Fruit fly (Drosophila melanogaster): ENCODE results near the gene CG6106.

CG6106 gene

DNA sequence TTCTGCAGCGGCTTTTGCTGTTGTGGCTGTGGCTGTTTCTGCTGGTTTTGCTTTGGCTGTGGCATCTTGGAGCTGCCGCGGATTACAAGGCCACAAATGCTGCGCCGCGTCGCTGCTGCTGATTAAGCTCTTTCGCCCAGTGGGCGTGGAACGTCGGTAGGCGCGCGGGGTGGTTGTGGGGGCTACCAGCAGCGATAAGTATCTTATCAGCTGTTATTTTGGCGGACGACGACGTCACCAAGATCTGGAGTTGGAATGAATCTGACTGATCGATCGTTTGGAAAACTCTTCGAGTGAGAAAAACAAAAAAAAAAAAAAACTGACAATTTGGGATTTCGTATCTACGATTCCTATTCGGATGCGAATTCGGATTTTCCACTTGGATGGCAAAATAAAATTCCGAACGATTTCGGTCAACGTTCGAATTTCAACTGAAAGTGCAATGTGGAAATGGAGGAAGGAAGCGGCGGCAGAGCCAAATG lies 45.5 kb downstream of the CG6106 start:
- TF ChIP-seq Ets98B (GFP tag; IDR thresholded peaks at IDR 0.05): 0 out of 2 replicates have a peak, but pooled peaks have one; percentile 31
- peak; percentile 59 for TF ChIP-seq EcR (GFP tag; optimal IDR thresholded peaks at IDR 0.05)
- TF ChIP-seq CG8301 (tag; optimal IDR thresholded peaks at IDR 0.05): no peak

- no peak for TF ChIP-seq CG17806 (tag; optimal IDR thresholded peaks at IDR 0.05)
- TF ChIP-seq CG34367 (tag; optimal IDR thresholded peaks at IDR 0.05): no peak
- TF ChIP-seq CG4496 (GFP tag; IDR thresholded peaks at IDR 0.05): peak; percentile 36; the same call in 1 of the 3 replicates
- TF ChIP-seq CG14655 (GFP tag; optimal IDR thresholded peaks at IDR 0.05): peak; percentile 75
- no peak; the same call in 2 of the 3 replicates for TF ChIP-seq fd96Ca (GFP tag; IDR thresholded peaks at IDR 0.05)
- TF ChIP-seq CG15710 (tag; optimal IDR thresholded peaks at IDR 0.05): peak; percentile 13
- no peak for TF ChIP-seq D1 (tag; optimal IDR thresholded peaks at IDR 0.05)
- peak; percentile 61 for TF ChIP-seq CG12605 (GFP tag; IDR thresholded peaks at IDR 0.05)
- no peak; the same call in 1 of the 2 replicates for TF ChIP-seq Ets98B (GFP tag; IDR thresholded peaks at IDR 0.05)
- TF ChIP-seq CG9948 (tag; optimal IDR thresholded peaks at IDR 0.05): peak; percentile 44
- TF ChIP-seq CG13204 (GFP tag; optimal IDR thresholded peaks at IDR 0.05): no peak
- 0 out of 2 replicates have a peak, but pooled peaks have one; percentile 8 for TF ChIP-seq CG32121 (GFP tag; IDR thresholded peaks at IDR 0.05)
- TF ChIP-seq EcR (GFP tag; optimal IDR thresholded peaks at IDR 0.05): peak; percentile 35
- no peak for TF ChIP-seq rn (GFP tag; IDR thresholded peaks at IDR 0.05)
- peak; percentile 15 for TF ChIP-seq CG8159 (tag; optimal IDR thresholded peaks at IDR 0.05)
- TF ChIP-seq CG10348 (GFP tag; IDR thresholded peaks at IDR 0.05): no peak
- TF ChIP-seq Snoo (tag; optimal IDR thresholded peaks at IDR 0.05): no peak
- TF ChIP-seq CG8301 (tag; optimal IDR thresholded peaks at IDR 0.05): peak; percentile 51
- peak; percentile 6 for TF ChIP-seq gl (tag; optimal IDR thresholded peaks at IDR 0.05)
- no peak for TF ChIP-seq Pif1A (GFP tag; optimal IDR thresholded peaks at IDR 0.05)
- no peak for TF ChIP-seq Pif1B (GFP tag; optimal IDR thresholded peaks at IDR 0.05)
Measured at dm6 chrX:18404632-18405238, 46.1 kb downstream of the CG6106 start.

DNA sequence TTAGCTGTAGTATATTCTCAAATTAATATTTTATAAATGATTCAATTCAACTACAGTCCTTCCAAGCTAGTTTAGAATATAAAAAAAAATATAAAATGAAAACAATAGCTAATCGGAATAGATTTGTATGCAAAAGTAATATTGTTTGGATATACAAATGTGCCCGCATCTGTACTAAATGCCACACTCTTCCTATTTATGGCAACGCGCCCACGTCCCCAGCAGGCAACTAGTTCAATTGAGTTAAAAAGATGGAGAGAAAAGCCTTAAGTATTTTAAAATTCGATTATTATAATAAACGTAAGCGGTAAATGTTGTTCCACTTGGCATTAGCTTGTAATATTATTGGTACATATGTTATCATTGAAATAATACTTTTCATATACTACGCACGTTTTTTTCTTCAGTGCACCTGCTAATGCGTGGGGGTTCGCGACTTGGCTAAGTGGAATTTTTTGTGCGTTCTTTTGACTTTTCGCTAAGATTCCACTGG lies 46.9 kb downstream of the CG6106 start:
- TF ChIP-seq CG10348 (GFP tag; IDR thresholded peaks at IDR 0.05) (peak; percentile 28; the same call in 1 of the 2 replicates), Pif1B (GFP tag; optimal IDR thresholded peaks at IDR 0.05) (peak; percentile 32), D1 (tag; optimal IDR thresholded peaks at IDR 0.05) (no peak), CG8301 (tag; optimal IDR thresholded peaks at IDR 0.05) (peak; percentile 55), CG14655 (GFP tag; optimal IDR thresholded peaks at IDR 0.05) (peak; percentile 71), CG4496 (GFP tag; IDR thresholded peaks at IDR 0.05) (peak; percentile 60; the same call in 2 of the 3 replicates), CG9948 (tag; optimal IDR thresholded peaks at IDR 0.05) (peak; percentile 25), Snoo (tag; optimal IDR thresholded peaks at IDR 0.05) (no peak), CG17806 (tag; optimal IDR thresholded peaks at IDR 0.05) (no peak), CG32121 (GFP tag; IDR thresholded peaks at IDR 0.05) (peak; percentile 67), CG12605 (GFP tag; IDR thresholded peaks at IDR 0.05) (peak; percentile 42; the same call in 1 of the 2 replicates), rn (GFP tag; IDR thresholded peaks at IDR 0.05) (no peak), CG34367 (tag; optimal IDR thresholded peaks at IDR 0.05) (peak; percentile 20), Ets98B (GFP tag; IDR thresholded peaks at IDR 0.05) (peak; percentile 40; the same call in 1 of the 2 replicates), CG15710 (tag; optimal IDR thresholded peaks at IDR 0.05) (no peak), Pif1A (GFP tag; optimal IDR thresholded peaks at IDR 0.05) (peak; percentile 28), gl (tag; optimal IDR thresholded peaks at IDR 0.05) (no peak), CG8159 (tag; optimal IDR thresholded peaks at IDR 0.05) (peak; percentile 38), CG13204 (GFP tag; optimal IDR thresholded peaks at IDR 0.05) (no peak), fd96Ca (GFP tag; IDR thresholded peaks at IDR 0.05) (peak; percentile 62), EcR (GFP tag; optimal IDR thresholded peaks at IDR 0.05) (no peak)

DNA sequence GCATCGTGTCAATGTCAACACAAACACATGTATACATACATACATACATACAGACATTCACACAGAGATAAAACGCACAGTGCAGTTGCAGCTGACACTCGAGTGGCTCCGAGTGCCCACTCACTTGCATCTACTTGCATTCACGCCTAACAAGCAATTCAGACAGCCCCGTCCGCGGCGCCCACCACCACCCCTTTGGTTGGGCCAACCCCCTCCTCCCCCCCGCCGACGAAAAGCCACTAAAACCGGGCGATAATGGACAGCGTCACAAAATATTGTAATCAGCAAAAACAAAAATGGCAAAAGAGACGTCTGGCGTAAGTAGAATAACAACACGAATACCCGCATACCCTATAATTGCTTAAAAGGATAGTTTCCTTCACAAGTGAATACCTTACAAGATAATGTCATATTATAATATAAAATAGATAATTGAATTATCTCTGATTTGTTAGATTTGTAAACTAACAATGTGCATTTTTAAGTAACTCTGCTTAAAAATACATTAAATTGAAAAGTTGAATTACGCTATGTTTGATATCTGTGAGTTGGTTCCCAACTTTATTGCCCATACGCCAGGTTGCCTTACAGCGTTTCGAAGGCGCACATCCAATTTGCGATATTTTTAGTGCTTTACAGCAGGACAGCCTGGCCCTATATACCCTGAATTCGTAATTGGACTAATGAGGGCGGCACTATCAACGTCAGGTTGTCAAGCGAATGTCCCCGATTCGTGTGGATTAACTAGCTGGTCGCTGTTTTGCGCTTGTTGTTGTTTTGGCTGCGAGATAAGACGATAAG lies 48.1 kb downstream of the CG6106 start:
- peak; percentile 33; the same call in 1 of the 2 replicates for TF ChIP-seq Ets98B (GFP tag; IDR thresholded peaks at IDR 0.05)
- no peak for TF ChIP-seq fd96Ca (GFP tag; IDR thresholded peaks at IDR 0.05)
- TF ChIP-seq CG32121 (GFP tag; IDR thresholded peaks at IDR 0.05): 0 out of 2 replicates have a peak, but pooled peaks have one; percentile 12

- no peak; the same call in 1 of the 2 replicates for TF ChIP-seq CG32121 (GFP tag; IDR thresholded peaks at IDR 0.05)
- no peak for TF ChIP-seq Pif1B (GFP tag; optimal IDR thresholded peaks at IDR 0.05)
- TF ChIP-seq CG4496 (GFP tag; IDR thresholded peaks at IDR 0.05): peak; percentile 37; the same call in 1 of the 3 replicates
- no peak for TF ChIP-seq CG14655 (GFP tag; optimal IDR thresholded peaks at IDR 0.05)
- TF ChIP-seq gl (tag; optimal IDR thresholded peaks at IDR 0.05): no peak
- peak; percentile 5 for TF ChIP-seq CG8159 (tag; optimal IDR thresholded peaks at IDR 0.05)
- TF ChIP-seq CG17806 (tag; optimal IDR thresholded peaks at IDR 0.05): no peak
- TF ChIP-seq CG8301 (tag; optimal IDR thresholded peaks at IDR 0.05): peak; percentile 32
- TF ChIP-seq CG13204 (GFP tag; optimal IDR thresholded peaks at IDR 0.05): no peak
- no peak for TF ChIP-seq D1 (tag; optimal IDR thresholded peaks at IDR 0.05)
- TF ChIP-seq fd96Ca (GFP tag; IDR thresholded peaks at IDR 0.05): no peak
- TF ChIP-seq CG34367 (tag; optimal IDR thresholded peaks at IDR 0.05): peak; percentile 11
- peak; percentile 30 for TF ChIP-seq CG15710 (tag; optimal IDR thresholded peaks at IDR 0.05)
- TF ChIP-seq Snoo (tag; optimal IDR thresholded peaks at IDR 0.05): no peak
- TF ChIP-seq Ets98B (GFP tag; IDR thresholded peaks at IDR 0.05): peak; percentile 26
- TF ChIP-seq CG9948 (tag; optimal IDR thresholded peaks at IDR 0.05): peak; percentile 26
- TF ChIP-seq EcR (GFP tag; optimal IDR thresholded peaks at IDR 0.05): no peak
- TF ChIP-seq CG12605 (GFP tag; IDR thresholded peaks at IDR 0.05): peak; percentile 37; the same call in 1 of the 2 replicates
- TF ChIP-seq rn (GFP tag; IDR thresholded peaks at IDR 0.05): no peak
- no peak for TF ChIP-seq Pif1A (GFP tag; optimal IDR thresholded peaks at IDR 0.05)
- TF ChIP-seq CG10348 (GFP tag; IDR thresholded peaks at IDR 0.05): no peak
Measured at dm6 chrX:18407394-18407721, 48.7 kb downstream of the CG6106 start.

Measured in whole organism, pupa.